Worm (Caenorhabditis elegans): ENCODE measurements around the gene mtss-1.

Gene mtss-1

ce11 chrIII:8794793-8795192 lies 26.7 kb downstream of the mtss-1 start (continued):
- TF ChIP-seq nfyb-1 (GFP tag; IDR thresholded peaks at IDR 0.05), result 0 out of 2 replicates have a peak, but pooled peaks have one; percentile 67
- no peak for TF ChIP-seq nfya-2 (GFP tag; IDR thresholded peaks at IDR 0.05)
- TF ChIP-seq aptf-3 (GFP tag; IDR thresholded peaks at IDR 0.05), result no peak
- TF ChIP-seq unc-130 (GFP tag; optimal IDR thresholded peaks at IDR 0.05), result no peak
- peak; percentile 78; the same call in 1 of the 2 replicates for TF ChIP-seq Y95B8A.8 (GFP tag; IDR thresholded peaks at IDR 0.05)
- peak; percentile 16 for TF ChIP-seq tlf-1 (GFP tag; optimal IDR thresholded peaks at IDR 0.05)
- TF ChIP-seq somi-1 (GFP tag; optimal IDR thresholded peaks at IDR 0.05), result no peak
- 0 out of 2 replicates have a peak, but pooled peaks have one; percentile 29 for TF ChIP-seq lir-1 (GFP tag; conservative IDR thresholded peaks at IDR 0.05)
- peak; percentile 88 for TF ChIP-seq nhr-80 (tag; optimal IDR thresholded peaks at IDR 0.05)
- no peak for TF ChIP-seq bed-1 (GFP tag; IDR thresholded peaks at IDR 0.05)
- TF ChIP-seq dpl-1 (GFP tag; optimal IDR thresholded peaks at IDR 0.05), result no peak
- no peak for TF ChIP-seq him-1 (tag; optimal IDR thresholded peaks at IDR 0.05)
- no peak for TF ChIP-seq tbx-9 (tag; optimal IDR thresholded peaks at IDR 0.05; ENCODE audit: borderline replicate concordance)
- TF ChIP-seq F57A8.1 (GFP tag; optimal IDR thresholded peaks at IDR 0.05), result no peak
- TF ChIP-seq nhr-90 (tag; optimal IDR thresholded peaks at IDR 0.05), result peak; percentile 44
- peak; percentile 49; the same call in 1 of the 2 replicates for TF ChIP-seq pbrm-1 (GFP tag; IDR thresholded peaks at IDR 0.05)
- TF ChIP-seq ZK185.1 (tag; optimal IDR thresholded peaks at IDR 0.05; ENCODE audit: poor library complexity, severe bottlenecking), result peak; percentile 48
- TF ChIP-seq F10E7.11 (tag; optimal IDR thresholded peaks at IDR 0.05), result no peak
- TF ChIP-seq ama-1 (optimal IDR thresholded peaks at IDR 0.05), result no peak
- no peak for TF ChIP-seq ama-1 (GFP tag; optimal IDR thresholded peaks at IDR 0.05)
- no peak for TF ChIP-seq F37B4.10 (GFP tag; IDR thresholded peaks at IDR 0.05)
- TF ChIP-seq ztf-3 (GFP tag; optimal IDR thresholded peaks at IDR 0.05), result no peak
- peak; percentile 51 for TF ChIP-seq die-1 (tag; optimal IDR thresholded peaks at IDR 0.05)
- no peak for TF ChIP-seq nhr-120 (GFP tag; IDR thresholded peaks at IDR 0.05)
- TF ChIP-seq zfh-2 (GFP tag; conservative IDR thresholded peaks at IDR 0.05), result peak; percentile 83
- TF ChIP-seq Y79H2A.3 (GFP tag; conservative IDR thresholded peaks at IDR 0.05), result peak; percentile 24; the same call in 1 of the 2 replicates
- no peak for TF ChIP-seq repo-1 (tag; optimal IDR thresholded peaks at IDR 0.05)
- no peak for TF ChIP-seq ztf-6 (GFP tag; IDR thresholded peaks at IDR 0.05)
- no peak; the same call in 1 of the 2 replicates for TF ChIP-seq hmg-20 (GFP tag; IDR thresholded peaks at IDR 0.05)
- peak; percentile 57 for TF ChIP-seq chd-7 (tag; optimal IDR thresholded peaks at IDR 0.05)
- TF ChIP-seq ceh-40 (GFP tag; IDR thresholded peaks at IDR 0.05), result no peak
- TF ChIP-seq hlh-26 (GFP tag; conservative IDR thresholded peaks at IDR 0.05), result no peak
- TF ChIP-seq lsl-1 (GFP tag; optimal IDR thresholded peaks at IDR 0.05), result peak; percentile 10
- TF ChIP-seq nhr-179 (tag; optimal IDR thresholded peaks at IDR 0.05), result no peak
- TF ChIP-seq akir-1 (GFP tag; optimal IDR thresholded peaks at IDR 0.05), result no peak
- TF ChIP-seq lin-54 (GFP tag; optimal IDR thresholded peaks at IDR 0.05), result peak; percentile 64
- TF ChIP-seq B0019.2 (GFP tag; conservative IDR thresholded peaks at IDR 0.05), result no peak
- no peak for TF ChIP-seq snpc-4 (GFP tag; optimal IDR thresholded peaks at IDR 0.05)
- peak in 3 of 4 experiments; percentile 43 to 72 (median 64) for TF ChIP-seq snpc-4 (tag; optimal IDR thresholded peaks at IDR 0.05)
- TF ChIP-seq lin-35 (GFP tag; optimal IDR thresholded peaks at IDR 0.05), result no peak
- peak; percentile 39 for TF ChIP-seq pha-4 (tag; optimal IDR thresholded peaks at IDR 0.05)
- no peak for TF ChIP-seq B0035.1 (tag; optimal IDR thresholded peaks at IDR 0.05)
- no peak for TF ChIP-seq mes-4 (tag; optimal IDR thresholded peaks at IDR 0.05)
- TF ChIP-seq ztf-18 (tag; optimal IDR thresholded peaks at IDR 0.05), result no peak
